Worm (Caenorhabditis elegans) whole organism, midembryonic: ENCODE data around the gene hxk-3.

ENCODE experiments used
- T22C8.4 ChIP-seq: fragments of 200-800 bp; sonication (Bioruptor generic); IDR thresholded peaks from 2 replicates; pipeline ENCODE4 v1.3.6; 2022; ENCODE audit warnings: missing genetic modification characterization, missing compliant biosample characterization
- cog-1 ChIP-seq: sonication (generic microtip); optimal IDR thresholded peaks from 2 replicates; lab custom pipeline; 2016; ENCODE audit warnings: missing genetic modification characterization, missing compliant biosample characterization
- flt-1 ChIP-seq: fragments of 200-800 bp; sonication (Bioruptor generic); IDR thresholded peaks from 2 replicates; pipeline ENCODE4 v1.3.6; 2022; ENCODE audit warnings: missing genetic modification characterization, missing compliant biosample characterization
- klf-2 ChIP-seq: fragments of 200-800 bp; sonication (Bioruptor generic); conservative IDR thresholded peaks from 2 replicates; pipeline ENCODE4 v1.3.6; 2022; ENCODE audit warnings: missing genetic modification reagents, missing genetic modification characterization, missing compliant biosample characterization
- med-1 ChIP-seq: sonication (generic microtip); optimal IDR thresholded peaks from 2 replicates; lab custom pipeline; 2017; ENCODE audit warnings: missing genetic modification characterization, mild to moderate bottlenecking, missing compliant biosample characterization, antibody characterized with exemption, missing genetic modification reagents; ENCODE audit not compliant: insufficient read depth
- ref-1 ChIP-seq: fragments of 200-800 bp; sonication (Bioruptor generic); conservative IDR thresholded peaks from 2 replicates; pipeline ENCODE4 v1.3.6; 2022; ENCODE audit warnings: missing genetic modification reagents, missing genetic modification characterization, missing compliant biosample characterization
- tab-1 ChIP-seq: fragments of 200-800 bp; sonication (Bioruptor generic); IDR thresholded peaks from 2 replicates; pipeline ENCODE4 v1.3.6; 2022; ENCODE audit warnings: missing genetic modification characterization, missing compliant biosample characterization
- ztf-23 ChIP-seq: fragments of 200-800 bp; sonication (Bioruptor generic); IDR thresholded peaks from 2 replicates; pipeline ENCODE4 v1.3.6; 2022; ENCODE audit warnings: missing genetic modification reagents, missing genetic modification characterization, missing compliant biosample characterization
- ztf-29 ChIP-seq: fragments of 200-800 bp; sonication (Bioruptor generic); IDR thresholded peaks from 2 replicates; pipeline ENCODE4 v1.3.6; 2022; ENCODE audit warnings: missing genetic modification reagents, missing genetic modification characterization, missing compliant biosample characterization

The hxk-3 gene

ce11 chrIV:1497448-1497847, at the start of gene hxk-3:
Gene hxk-3 (plus strand): TSS chrIV:1497626.
- TF ChIP-seq ref-1 (peak; percentile 22; the same call in 1 of the 2 replicates), T22C8.4 (no peak)

ce11 chrIV:1452480-1452879, 44.9 kb upstream of the hxk-3 start:
- TF ChIP-seq flt-1 (GFP tag; lab: Robert Waterston, UW) (no peak), ztf-29 (GFP tag; lab: Robert Waterston, UW) (no peak), T22C8.4 (no peak), tab-1 (GFP tag; lab: Robert Waterston, UW) (no peak), ref-1 (no peak), med-1 (GFP tag; lab: Kevin White, UChicago) (no peak), cog-1 (tag; lab: Kevin White, UChicago) (no peak), klf-2 (no peak), ztf-23 (GFP tag; lab: Robert Waterston, UW) (no peak)

ce11 chrIV:1453451-1453850, 44.0 kb upstream of the hxk-3 start:
- no peak for TF ChIP-seq tab-1 (GFP tag; lab: Robert Waterston, UW)
- TF ChIP-seq ztf-29 (GFP tag; lab: Robert Waterston, UW), result no peak
- TF ChIP-seq klf-2, result no peak
- no peak for TF ChIP-seq ref-1
- no peak for TF ChIP-seq T22C8.4
- TF ChIP-seq ztf-23 (GFP tag; lab: Robert Waterston, UW), result no peak
- no peak for TF ChIP-seq cog-1 (tag; lab: Kevin White, UChicago)
- no peak for TF ChIP-seq med-1 (GFP tag; lab: Kevin White, UChicago)
- no peak for TF ChIP-seq flt-1 (GFP tag; lab: Robert Waterston, UW)

- no peak for TF ChIP-seq ref-1
- TF ChIP-seq T22C8.4, result no peak
- TF ChIP-seq cog-1 (tag; lab: Kevin White, UChicago), result no peak
- TF ChIP-seq ztf-23 (GFP tag; lab: Robert Waterston, UW), result no peak
- TF ChIP-seq tab-1 (GFP tag; lab: Robert Waterston, UW), result no peak
- TF ChIP-seq flt-1 (GFP tag; lab: Robert Waterston, UW), result no peak
- no peak for TF ChIP-seq med-1 (GFP tag; lab: Kevin White, UChicago)
- no peak for TF ChIP-seq klf-2
- TF ChIP-seq ztf-29 (GFP tag; lab: Robert Waterston, UW), result no peak
These were observed 43.2 kb upstream of the hxk-3 start for ce11 chrIV:1454194-1454593.

- TF ChIP-seq ztf-23 (GFP tag; lab: Robert Waterston, UW) (no peak), T22C8.4 (no peak), flt-1 (GFP tag; lab: Robert Waterston, UW) (no peak), med-1 (GFP tag; lab: Kevin White, UChicago) (no peak), ref-1 (no peak), klf-2 (no peak), cog-1 (tag; lab: Kevin White, UChicago) (no peak), tab-1 (GFP tag; lab: Robert Waterston, UW) (no peak), ztf-29 (GFP tag; lab: Robert Waterston, UW) (no peak)
These were observed 42.4 kb upstream of the hxk-3 start for ce11 chrIV:1455006-1455405.

- no peak for TF ChIP-seq ztf-29 (GFP tag; lab: Robert Waterston, UW)
These were observed 40.7 kb upstream of the hxk-3 start, which contains the start of gene nadk-1 for ce11 chrIV:1456775-1457174. Gene nadk-1 (plus strand): TSS chrIV:1457075.

ce11 chrIV:1458192-1458591, 39.2 kb upstream of the hxk-3 start:
- TF ChIP-seq klf-2 (no peak), cog-1 (tag; lab: Kevin White, UChicago) (no peak), flt-1 (GFP tag; lab: Robert Waterston, UW) (no peak), tab-1 (GFP tag; lab: Robert Waterston, UW) (no peak), ztf-29 (GFP tag; lab: Robert Waterston, UW) (no peak), ztf-23 (GFP tag; lab: Robert Waterston, UW) (no peak), T22C8.4 (no peak), ref-1 (no peak), med-1 (GFP tag; lab: Kevin White, UChicago) (no peak)

ce11 chrIV:1459419-1459818, 38.0 kb upstream of the hxk-3 start:
- TF ChIP-seq T22C8.4 (no peak), flt-1 (GFP tag; lab: Robert Waterston, UW) (no peak), ref-1 (no peak), ztf-23 (GFP tag; lab: Robert Waterston, UW) (no peak)

ce11 chrIV:1459826-1460489, 37.5 kb upstream of the hxk-3 start:
- TF ChIP-seq cog-1 (tag; lab: Kevin White, UChicago) (no peak), klf-2 (no peak), med-1 (GFP tag; lab: Kevin White, UChicago) (no peak)

- TF ChIP-seq med-1 (GFP tag; lab: Kevin White, UChicago) (no peak), T22C8.4 (no peak), cog-1 (tag; lab: Kevin White, UChicago) (no peak)
These were observed 36.7 kb upstream of the hxk-3 start, which contains the start of gene col-106 for ce11 chrIV:1460686-1461085. Gene col-106 (minus strand): TSS chrIV:1460786.

- TF ChIP-seq med-1 (GFP tag; lab: Kevin White, UChicago), result no peak
- no peak for TF ChIP-seq ref-1
- TF ChIP-seq klf-2, result no peak
- TF ChIP-seq flt-1 (GFP tag; lab: Robert Waterston, UW), result no peak
- TF ChIP-seq tab-1 (GFP tag; lab: Robert Waterston, UW), result no peak
- TF ChIP-seq cog-1 (tag; lab: Kevin White, UChicago), result no peak
These were observed 36.0 kb upstream of the hxk-3 start for ce11 chrIV:1461463-1461862.
